Worm (Caenorhabditis elegans): ENCODE measurements around the gene F40G9.5.

DNA sequence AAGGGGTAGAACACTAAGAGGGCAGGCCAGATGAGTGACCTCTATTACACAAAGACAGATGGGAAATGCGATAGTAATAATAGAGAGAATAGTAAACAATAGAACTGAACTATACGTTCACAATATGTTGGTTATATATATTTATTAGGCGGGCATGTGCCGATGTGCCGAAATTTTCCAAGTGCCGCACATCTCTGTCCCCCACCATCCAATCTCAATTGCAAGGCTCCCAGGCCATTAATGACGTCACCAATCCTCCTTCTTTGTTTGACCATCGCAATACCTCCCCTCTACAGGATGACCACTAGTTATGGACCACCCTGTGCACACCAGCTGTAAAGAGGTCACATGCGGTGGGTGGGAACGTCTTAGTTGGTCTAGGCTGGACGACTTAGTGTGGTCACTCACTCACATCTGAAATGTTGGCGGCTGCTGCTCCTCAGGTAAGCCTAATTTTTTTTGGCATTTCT, 1.9 kb upstream of the F40G9.5 start, which contains the start of gene F40G9.6:
- TF ChIP-seq cog-1 (tag; optimal IDR thresholded peaks at IDR 0.05) (no peak), ref-1 (GFP tag; conservative IDR thresholded peaks at IDR 0.05) (no peak), tab-1 (GFP tag; IDR thresholded peaks at IDR 0.05) (no peak), klf-2 (GFP tag; conservative IDR thresholded peaks at IDR 0.05) (no peak), ztf-23 (GFP tag; IDR thresholded peaks at IDR 0.05) (no peak), flt-1 (GFP tag; IDR thresholded peaks at IDR 0.05) (no peak)

Measured in whole organism, midembryonic.